Worm (Caenorhabditis elegans) whole organism, midembryonic: ENCODE data around the gene ZK643.5.
A peak's percentile ranks its signal among the peaks of the same experiment; 100 is the strongest.

Experiments
- T22C8.4 ChIP-seq: fragments of 200-800 bp; sonication (Bioruptor generic); IDR thresholded peaks from 2 replicates; pipeline ENCODE4 v1.3.6; 2022; ENCODE audit warnings: missing genetic modification characterization, missing compliant biosample characterization
- cog-1 ChIP-seq: sonication (generic microtip); optimal IDR thresholded peaks from 2 replicates; lab custom pipeline; 2016; ENCODE audit warnings: missing genetic modification characterization, missing compliant biosample characterization
- flt-1 ChIP-seq: fragments of 200-800 bp; sonication (Bioruptor generic); IDR thresholded peaks from 2 replicates; pipeline ENCODE4 v1.3.6; 2022; ENCODE audit warnings: missing genetic modification characterization, missing compliant biosample characterization
- klf-2 ChIP-seq: fragments of 200-800 bp; sonication (Bioruptor generic); conservative IDR thresholded peaks from 2 replicates; pipeline ENCODE4 v1.3.6; 2022; ENCODE audit warnings: missing genetic modification reagents, missing genetic modification characterization, missing compliant biosample characterization
- med-1 ChIP-seq: sonication (generic microtip); optimal IDR thresholded peaks from 2 replicates; lab custom pipeline; 2017; ENCODE audit warnings: missing genetic modification characterization, mild to moderate bottlenecking, missing compliant biosample characterization, antibody characterized with exemption, missing genetic modification reagents; ENCODE audit not compliant: insufficient read depth
- ref-1 ChIP-seq: fragments of 200-800 bp; sonication (Bioruptor generic); conservative IDR thresholded peaks from 2 replicates; pipeline ENCODE4 v1.3.6; 2022; ENCODE audit warnings: missing genetic modification reagents, missing genetic modification characterization, missing compliant biosample characterization
- tab-1 ChIP-seq: fragments of 200-800 bp; sonication (Bioruptor generic); IDR thresholded peaks from 2 replicates; pipeline ENCODE4 v1.3.6; 2022; ENCODE audit warnings: missing genetic modification characterization, missing compliant biosample characterization
- ztf-23 ChIP-seq: fragments of 200-800 bp; sonication (Bioruptor generic); IDR thresholded peaks from 2 replicates; pipeline ENCODE4 v1.3.6; 2022; ENCODE audit warnings: missing genetic modification reagents, missing genetic modification characterization, missing compliant biosample characterization
- ztf-29 ChIP-seq: fragments of 200-800 bp; sonication (Bioruptor generic); IDR thresholded peaks from 2 replicates; pipeline ENCODE4 v1.3.6; 2022; ENCODE audit warnings: missing genetic modification reagents, missing genetic modification characterization, missing compliant biosample characterization

ZK643.5 gene

DNA sequence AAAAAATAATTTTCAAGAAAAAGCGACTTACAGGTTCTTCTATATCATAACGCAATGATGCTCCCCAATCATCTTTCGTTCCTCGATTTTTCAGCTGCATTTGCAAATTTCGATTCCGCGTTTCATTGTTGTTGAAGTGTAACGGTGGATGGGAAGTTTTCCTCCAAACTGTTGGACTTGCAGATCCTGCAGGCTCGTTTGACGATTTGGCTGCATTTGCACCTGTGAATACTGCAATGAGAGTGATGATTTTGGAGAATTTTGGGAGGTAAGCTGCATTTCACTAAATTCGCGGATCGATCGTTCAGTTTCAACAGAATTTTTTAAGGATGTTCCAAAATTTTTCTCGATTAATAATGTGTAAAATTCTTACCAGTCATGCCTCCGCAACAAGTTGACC, 24.9 kb upstream of the ZK643.5 start:
- TF ChIP-seq med-1 (GFP tag; lab: Kevin White, UChicago) (no peak), ztf-29 (GFP tag; lab: Robert Waterston, UW) (no peak), ztf-23 (GFP tag; lab: Robert Waterston, UW) (no peak), ref-1 (GFP tag; lab: Robert Waterston, UW) (no peak), tab-1 (GFP tag; lab: Robert Waterston, UW) (no peak), T22C8.4 (GFP tag; lab: Robert Waterston, UW) (no peak), flt-1 (GFP tag; lab: Robert Waterston, UW) (no peak), cog-1 (no peak), klf-2 (no peak)

DNA sequence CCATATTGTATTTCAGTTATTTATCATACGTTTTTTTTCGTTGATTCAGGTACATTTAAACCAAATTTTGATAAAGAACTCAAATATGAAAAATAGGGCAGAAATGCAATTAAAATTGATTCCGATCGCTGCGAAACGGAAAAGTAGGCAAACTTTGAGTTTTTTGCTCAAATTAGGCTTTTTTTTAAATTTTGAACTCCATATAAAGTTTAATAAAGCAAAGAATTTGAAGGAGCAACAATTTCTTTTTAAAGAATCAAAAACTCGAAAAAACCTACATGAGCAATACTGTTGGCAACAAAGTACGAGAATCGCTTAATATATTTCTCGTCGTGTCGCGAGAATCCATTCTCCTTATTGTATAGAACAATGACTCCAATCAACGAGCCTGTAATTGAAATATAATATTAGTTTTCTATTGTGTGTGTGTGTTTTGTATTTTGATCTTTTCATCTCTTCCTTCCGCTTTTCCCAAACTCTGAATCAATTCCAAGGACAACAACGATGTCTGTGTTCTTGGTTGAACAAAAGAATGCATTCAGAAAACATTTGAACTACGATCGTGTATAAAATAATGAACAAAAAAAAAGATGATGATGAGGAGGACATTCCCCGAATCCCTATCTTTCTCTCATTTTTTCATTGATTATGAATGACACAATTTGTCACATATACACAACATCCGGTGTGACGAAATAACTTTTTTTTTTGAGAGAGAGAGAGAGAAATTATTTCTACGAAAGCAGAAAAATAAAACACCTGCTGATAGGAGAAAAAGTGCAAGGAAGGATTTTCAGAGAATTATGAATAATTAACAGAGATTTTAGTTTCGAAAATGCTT, 22.7 kb upstream of the ZK643.5 start:
- no peak for TF ChIP-seq T22C8.4 (GFP tag; lab: Robert Waterston, UW)
- no peak for TF ChIP-seq ref-1 (GFP tag; lab: Robert Waterston, UW)
- TF ChIP-seq ztf-23 (GFP tag; lab: Robert Waterston, UW): no peak
- TF ChIP-seq med-1 (GFP tag; lab: Kevin White, UChicago): no peak
- no peak for TF ChIP-seq ztf-29 (GFP tag; lab: Robert Waterston, UW)
- no peak for TF ChIP-seq cog-1
- TF ChIP-seq klf-2: no peak
- no peak for TF ChIP-seq tab-1 (GFP tag; lab: Robert Waterston, UW)

ce11 chrIII:8974835-8975234, 18.8 kb upstream of the ZK643.5 start:
- TF ChIP-seq cog-1 (no peak), flt-1 (GFP tag; lab: Robert Waterston, UW) (no peak), ref-1 (GFP tag; lab: Robert Waterston, UW) (no peak)

ce11 chrIII:8973826-8974225, 17.8 kb upstream of the ZK643.5 start, which contains the start of gene R08D7.5:
R08D7.5 (plus strand) TSS chrIII:8974126.
- no peak for TF ChIP-seq flt-1 (GFP tag; lab: Robert Waterston, UW)
- no peak for TF ChIP-seq ztf-23 (GFP tag; lab: Robert Waterston, UW)
- TF ChIP-seq cog-1: no peak
- TF ChIP-seq med-1 (GFP tag; lab: Kevin White, UChicago): no peak
- TF ChIP-seq ztf-29 (GFP tag; lab: Robert Waterston, UW): no peak
- no peak for TF ChIP-seq T22C8.4 (GFP tag; lab: Robert Waterston, UW)

ce11 chrIII:8973163-8973562, 17.2 kb upstream of the ZK643.5 start:
- TF ChIP-seq tab-1 (GFP tag; lab: Robert Waterston, UW) (no peak), ref-1 (GFP tag; lab: Robert Waterston, UW) (no peak), klf-2 (no peak), cog-1 (no peak), flt-1 (GFP tag; lab: Robert Waterston, UW) (no peak), T22C8.4 (GFP tag; lab: Robert Waterston, UW) (no peak), med-1 (GFP tag; lab: Kevin White, UChicago) (no peak), ztf-29 (GFP tag; lab: Robert Waterston, UW) (no peak), ztf-23 (GFP tag; lab: Robert Waterston, UW) (no peak)

- TF ChIP-seq med-1 (GFP tag; lab: Kevin White, UChicago): peak; percentile 54
- TF ChIP-seq ref-1 (GFP tag; lab: Robert Waterston, UW): no peak
- peak; percentile 66; the same call in 1 of the 2 replicates for TF ChIP-seq ztf-23 (GFP tag; lab: Robert Waterston, UW)
- peak; percentile 57; the same call in 1 of the 2 replicates for TF ChIP-seq tab-1 (GFP tag; lab: Robert Waterston, UW)
- 0 out of 2 replicates have a peak, but pooled peaks have one; percentile 47 for TF ChIP-seq flt-1 (GFP tag; lab: Robert Waterston, UW)
- no peak for TF ChIP-seq T22C8.4 (GFP tag; lab: Robert Waterston, UW)
- TF ChIP-seq cog-1: no peak
- TF ChIP-seq ztf-29 (GFP tag; lab: Robert Waterston, UW): no peak
- TF ChIP-seq klf-2: no peak
Measured at ce11 chrIII:8971255-8972020, 15.4 kb upstream of the ZK643.5 start, which contains the start of the genes eif-3.D and R08D7.4. eif-3.D (minus strand) TSS chrIII:8971578. R08D7.4 (plus strand) TSS chrIII:8971892.

DNA sequence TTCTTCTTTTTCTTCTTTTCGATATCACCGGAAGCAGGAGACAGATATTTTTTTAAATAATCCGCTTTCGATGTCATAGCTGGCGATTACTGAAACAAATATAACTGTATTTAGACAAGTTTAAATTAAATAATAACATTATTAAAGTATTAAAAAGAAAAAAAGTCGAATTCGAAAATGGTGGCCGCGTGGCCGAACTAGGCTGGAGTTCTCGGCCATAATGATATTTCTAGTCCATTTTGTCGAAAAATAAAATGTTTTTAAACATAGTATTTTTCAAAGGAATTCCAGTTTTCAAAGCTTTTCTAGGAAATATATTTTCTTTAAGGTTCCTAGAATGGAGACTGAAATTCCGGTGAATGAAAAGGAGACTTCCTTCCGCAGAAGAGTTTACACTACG, 11.6 kb upstream of the ZK643.5 start, which contains the start of the genes bud-13 and rpap-2:
Gene bud-13, minus strand, starts transcription at position 89 of the 400 bp plus-strand sequence.
Gene rpap-2, plus strand, starts transcription at position 329 of the 400 bp plus-strand sequence.
- TF ChIP-seq med-1 (GFP tag; lab: Kevin White, UChicago) (no peak), ref-1 (GFP tag; lab: Robert Waterston, UW) (no peak), cog-1 (no peak), T22C8.4 (GFP tag; lab: Robert Waterston, UW) (no peak), ztf-23 (GFP tag; lab: Robert Waterston, UW) (no peak), ztf-29 (GFP tag; lab: Robert Waterston, UW) (no peak), flt-1 (GFP tag; lab: Robert Waterston, UW) (no peak), tab-1 (GFP tag; lab: Robert Waterston, UW) (no peak), klf-2 (no peak)

DNA sequence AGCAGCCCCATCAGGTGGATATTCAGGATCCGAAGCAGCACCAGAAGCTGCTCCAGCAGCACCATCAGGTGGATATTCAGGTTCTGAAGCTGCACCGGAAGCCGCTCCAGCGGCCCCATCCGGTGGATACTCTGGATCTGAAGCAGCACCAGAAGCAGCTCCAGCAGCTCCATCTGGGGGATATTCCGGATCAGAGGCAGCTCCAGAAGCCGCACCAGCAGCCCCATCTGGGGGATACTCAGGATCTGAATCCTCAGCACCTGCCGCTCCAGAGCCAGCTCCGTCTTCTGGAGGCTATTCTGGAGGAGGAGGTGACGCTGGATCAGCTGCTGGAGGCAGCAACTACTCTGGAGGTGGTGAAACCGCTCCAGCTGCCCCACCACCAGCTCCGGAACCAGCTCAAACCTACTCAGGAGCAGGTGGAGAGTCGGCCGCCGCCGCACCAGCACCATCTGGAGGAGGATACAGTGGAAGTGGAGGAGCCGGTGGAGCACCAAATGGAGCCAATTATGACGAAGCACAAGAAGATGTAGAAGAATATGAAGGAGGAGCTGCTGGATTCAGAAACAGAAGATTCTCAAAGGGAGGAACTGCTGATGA, 8.8 kb upstream of the ZK643.5 start:
- TF ChIP-seq flt-1 (GFP tag; lab: Robert Waterston, UW): no peak
- no peak for TF ChIP-seq ztf-29 (GFP tag; lab: Robert Waterston, UW)
- TF ChIP-seq T22C8.4 (GFP tag; lab: Robert Waterston, UW): no peak
- TF ChIP-seq ztf-23 (GFP tag; lab: Robert Waterston, UW): 0 out of 2 replicates have a peak, but pooled peaks have one; percentile 55
- TF ChIP-seq klf-2: no peak
- TF ChIP-seq cog-1: no peak
